Worm (Caenorhabditis elegans) whole organism, young adult: Measurements from ENCODE around the gene K08D12.4.

Experiments
- B0336.3 ChIP-seq: fragments of 200-800 bp; sonication (Bioruptor generic); IDR thresholded peaks from 2 replicates; pipeline ENCODE4 v1.3.6; 2022; ENCODE audit warnings: missing genetic modification characterization, missing compliant biosample characterization
- F10E7.11 ChIP-seq: sonication (generic microtip); optimal IDR thresholded peaks from 2 replicates; lab custom pipeline; 2017; ENCODE audit warnings: mild to moderate bottlenecking, missing genetic modification characterization, moderate library complexity, missing compliant biosample characterization
- F22D6.2 ChIP-seq: sonication (generic microtip); optimal IDR thresholded peaks from 2 replicates; lab custom pipeline; 2016; ENCODE audit warnings: mild to moderate bottlenecking, missing genetic modification characterization, missing compliant biosample characterization
- F23B12.7 ChIP-seq: sonication (generic microtip); optimal IDR thresholded peaks from 2 replicates; lab custom pipeline; 2017; ENCODE audit warnings: missing genetic modification characterization, mild to moderate bottlenecking, missing compliant biosample characterization, antibody characterized with exemption, moderate library complexity; ENCODE audit not compliant: insufficient read depth
- F39B2.1 ChIP-seq: fragments of 200-800 bp; sonication (Bioruptor generic); IDR thresholded peaks from 2 replicates; pipeline ENCODE4 v1.3.6; 2022; ENCODE audit warnings: missing genetic modification reagents, missing genetic modification characterization, missing compliant biosample characterization
- F49E8.2 ChIP-seq: sonication (generic microtip); optimal IDR thresholded peaks from 3 replicates; lab custom pipeline; 2017; ENCODE audit warnings: missing genetic modification characterization, mild to moderate bottlenecking, missing compliant biosample characterization, antibody characterized with exemption, moderate library complexity; ENCODE audit not compliant: insufficient read depth
- F52B5.7 ChIP-seq: sonication (generic microtip); optimal IDR thresholded peaks from 2 replicates; lab custom pipeline; 2016; ENCODE audit warnings: mild to moderate bottlenecking, missing genetic modification characterization, missing compliant biosample characterization
- F55B11.4 ChIP-seq: sonication (generic microtip); optimal IDR thresholded peaks from 2 replicates; lab custom pipeline; 2016; ENCODE audit warnings: missing compliant biosample characterization, missing genetic modification characterization, borderline replicate concordance; ENCODE audit not compliant: insufficient read depth
- bed-1 ChIP-seq: fragments of 200-800 bp; sonication (Bioruptor generic); IDR thresholded peaks from 2 replicates; pipeline ENCODE4 v1.3.6; 2022; ENCODE audit warnings: missing genetic modification reagents, missing genetic modification characterization, missing compliant biosample characterization
- cebp-1 ChIP-seq, 2 experiments: fragments of 200-800 bp in 1 of 2; sonication (Bioruptor generic) in 1 of 2; sonication (generic microtip) in 1 of 2; IDR thresholded peaks in 1 of 2; optimal IDR thresholded peaks in 1 of 2; 2 replicates each; pipeline versions ENCODE4 v1.3.6 to Lab custom; 2017 to 2022; ENCODE audit warnings: missing compliant biosample characterization in 2 of 2, missing genetic modification characterization in 2 of 2, mild to moderate bottlenecking in 1 of 2, missing genetic modification reagents in 1 of 2, moderate library complexity in 1 of 2
- ceh-100 ChIP-seq: fragments of 200-800 bp; sonication (Bioruptor generic); IDR thresholded peaks from 2 replicates; pipeline ENCODE4 v1.3.6; 2022; ENCODE audit warnings: missing genetic modification reagents, missing genetic modification characterization, missing compliant biosample characterization
- ceh-40 ChIP-seq: fragments of 200-800 bp; sonication (Bioruptor generic); IDR thresholded peaks from 2 replicates; pipeline ENCODE4 v1.3.6; 2022; ENCODE audit warnings: missing genetic modification characterization, missing compliant biosample characterization
- ceh-79 ChIP-seq: sonication (generic microtip); optimal IDR thresholded peaks from 2 replicates; lab custom pipeline; 2017; ENCODE audit warnings: mild to moderate bottlenecking, missing genetic modification characterization, missing compliant biosample characterization
- chd-7 ChIP-seq: sonication (generic microtip); optimal IDR thresholded peaks from 2 replicates; lab custom pipeline; 2016; ENCODE audit warnings: mild to moderate bottlenecking, missing genetic modification characterization, moderate library complexity, missing compliant biosample characterization
- dox-1 ChIP-seq: fragments of 200-800 bp; sonication (Bioruptor generic); IDR thresholded peaks from 2 replicates; pipeline ENCODE4 v1.3.6; 2022; ENCODE audit warnings: missing genetic modification reagents, missing genetic modification characterization, missing compliant biosample characterization
- egl-18 ChIP-seq: fragments of 200-800 bp; sonication (Bioruptor generic); IDR thresholded peaks from 2 replicates; pipeline ENCODE4 v1.3.6; 2022; ENCODE audit warnings: missing genetic modification reagents, missing genetic modification characterization, missing compliant biosample characterization
- egl-44 ChIP-seq: fragments of 200-800 bp; sonication (Bioruptor generic); IDR thresholded peaks from 2 replicates; pipeline ENCODE4 v1.3.6; 2022; ENCODE audit warnings: missing genetic modification reagents, missing genetic modification characterization, missing compliant biosample characterization
- him-1 ChIP-seq: sonication (generic microtip); optimal IDR thresholded peaks from 2 replicates; lab custom pipeline; 2016; ENCODE audit warnings: missing genotype, missing genetic modification reagents, missing genetic modification characterization, missing compliant biosample characterization
- hlh-12 ChIP-seq: sonication (generic microtip); optimal IDR thresholded peaks from 2 replicates; lab custom pipeline; 2016; ENCODE audit warnings: missing genetic modification characterization, missing compliant biosample characterization
- hmg-20 ChIP-seq: fragments of 200-800 bp; sonication (Bioruptor generic); IDR thresholded peaks from 2 replicates; pipeline ENCODE4 v1.3.6; 2022; ENCODE audit warnings: missing genetic modification reagents, missing genetic modification characterization, missing compliant biosample characterization
- lin-35 ChIP-seq, 3 experiments: fragments of 150-350 bp in 2 of 3; sonication (generic microtip) in 1 of 3; optimal IDR thresholded peaks; 2 replicates each; lab custom pipeline; 2014 to 2018; ENCODE audit warnings: missing biosample characterization in 3 of 3, missing genetic modification characterization in 3 of 3, missing genetic modification reagents in 3 of 3
- lir-1 ChIP-seq: fragments of 200-800 bp; sonication (Bioruptor generic); conservative IDR thresholded peaks from 2 replicates; pipeline ENCODE4 v1.3.6; 2022; ENCODE audit warnings: missing genetic modification reagents, missing genetic modification characterization, missing compliant biosample characterization
- lsl-1 ChIP-seq: fragments of 200-800 bp; sonication (Bioruptor generic); optimal IDR thresholded peaks from 2 replicates; lab custom pipeline; 2018; ENCODE audit warnings: mild to moderate bottlenecking, missing genetic modification characterization, moderate library complexity, missing compliant biosample characterization
- madf-3 ChIP-seq: fragments of 200-800 bp; sonication (Bioruptor generic); IDR thresholded peaks from 2 replicates; pipeline ENCODE4 v1.3.6; 2022; ENCODE audit warnings: missing genetic modification reagents, missing genetic modification characterization, missing compliant biosample characterization
- madf-6 ChIP-seq: fragments of 200-800 bp; sonication (Bioruptor generic); IDR thresholded peaks from 2 replicates; pipeline ENCODE4 v1.3.6; 2022; ENCODE audit warnings: missing genetic modification reagents, missing genetic modification characterization, missing compliant biosample characterization
- madf-8 ChIP-seq: fragments of 200-800 bp; sonication (Bioruptor generic); conservative IDR thresholded peaks from 2 replicates; pipeline ENCODE4 v1.3.6; 2022; ENCODE audit warnings: missing genetic modification reagents, missing genetic modification characterization, missing compliant biosample characterization
- nfyb-1 ChIP-seq: fragments of 200-800 bp; sonication (Bioruptor generic); IDR thresholded peaks from 2 replicates; pipeline ENCODE4 v1.3.6; 2022; ENCODE audit warnings: missing genetic modification reagents, missing genetic modification characterization, missing compliant biosample characterization
- nhr-120 ChIP-seq: fragments of 200-800 bp; sonication (Bioruptor generic); IDR thresholded peaks from 2 replicates; pipeline ENCODE4 v1.3.6; 2022; ENCODE audit warnings: missing genetic modification characterization, missing compliant biosample characterization
- nhr-27 ChIP-seq: fragments of 200-800 bp; sonication (Bioruptor generic); optimal IDR thresholded peaks from 2 replicates; lab custom pipeline; 2018; ENCODE audit warnings: mild to moderate bottlenecking, missing genetic modification characterization, moderate library complexity, missing compliant biosample characterization
- pha-4 ChIP-seq: fragments of 150-350 bp; sonication (generic microtip); optimal IDR thresholded peaks from 2 replicates; lab custom pipeline; 2014; ENCODE audit warnings: missing biosample characterization, missing genetic modification reagents, missing genetic modification characterization
- rpc-1 ChIP-seq, 2 experiments: fragments of 150-350 bp in 1 of 2; sonication (generic microtip) in 1 of 2; optimal IDR thresholded peaks; 2 replicates each; lab custom pipeline; 2014 to 2018; ENCODE audit warnings: missing biosample characterization in 1 of 2, missing genetic modification characterization in 1 of 2, missing genetic modification reagents in 1 of 2, missing genotype in 1 of 2
- sdz-38 ChIP-seq: sonication (generic microtip); optimal IDR thresholded peaks from 2 replicates; lab custom pipeline; 2016; ENCODE audit warnings: missing genotype, missing genetic modification characterization, missing compliant biosample characterization
- snpc-1.1 ChIP-seq: sonication (generic microtip); optimal IDR thresholded peaks from 2 replicates; lab custom pipeline; 2017; ENCODE audit warnings: missing genetic modification characterization, mild to moderate bottlenecking, missing compliant biosample characterization, antibody characterized with exemption, moderate library complexity, missing genotype, missing genetic modification reagents; ENCODE audit not compliant: insufficient read depth
- snpc-1.3 ChIP-seq: sonication (generic microtip); optimal IDR thresholded peaks from 2 replicates; lab custom pipeline; 2017; ENCODE audit warnings: missing genetic modification characterization, mild to moderate bottlenecking, missing compliant biosample characterization, antibody characterized with exemption, moderate library complexity, missing genotype, missing genetic modification reagents; ENCODE audit not compliant: insufficient read depth
- snpc-4 ChIP-seq, 5 experiments: fragments of 150-350 bp in 1 of 5; sonication (generic microtip) in 4 of 5; optimal IDR thresholded peaks; 2 replicates each; lab custom pipeline; 2014 to 2018; ENCODE audit warnings: missing genetic modification characterization in 5 of 5, missing biosample characterization in 3 of 5, antibody characterized with exemption in 2 of 5, mild to moderate bottlenecking in 2 of 5, missing compliant biosample characterization in 2 of 5, missing genotype in 2 of 5, moderate library complexity in 2 of 5, missing genetic modification reagents in 1 of 5
- somi-1 ChIP-seq: fragments of 200-800 bp; sonication (Bioruptor generic); optimal IDR thresholded peaks from 2 replicates; lab custom pipeline; 2018; ENCODE audit warnings: mild to moderate bottlenecking, missing genetic modification characterization, missing compliant biosample characterization
- tbp1 ChIP-seq: fragments of 200-800 bp; sonication (Bioruptor generic); optimal IDR thresholded peaks from 2 replicates; lab custom pipeline; 2018; ENCODE audit warnings: mild to moderate bottlenecking, missing genetic modification characterization, missing compliant biosample characterization
- tbx-9 ChIP-seq: sonication (generic microtip); optimal IDR thresholded peaks from 2 replicates; lab custom pipeline; 2016; ENCODE audit warnings: borderline replicate concordance, missing genetic modification characterization, inconsistent platforms, missing compliant biosample characterization
- zim-3 ChIP-seq: sonication (generic microtip); optimal IDR thresholded peaks from 2 replicates; lab custom pipeline; 2017; ENCODE audit warnings: mild to moderate bottlenecking, missing genetic modification characterization, moderate library complexity, missing compliant biosample characterization
- ztf-18 ChIP-seq: sonication (generic microtip); optimal IDR thresholded peaks from 2 replicates; lab custom pipeline; 2016; ENCODE audit warnings: missing genotype, mild to moderate bottlenecking, missing genetic modification characterization, missing compliant biosample characterization
- ztf-22 ChIP-seq: fragments of 200-800 bp; sonication (Bioruptor generic); optimal IDR thresholded peaks from 2 replicates; lab custom pipeline; 2018; ENCODE audit warnings: mild to moderate bottlenecking, missing genetic modification characterization, moderate library complexity, missing compliant biosample characterization
- ztf-26 ChIP-seq: sonication (generic microtip); optimal IDR thresholded peaks from 2 replicates; lab custom pipeline; 2017; ENCODE audit warnings: missing genetic modification characterization, missing compliant biosample characterization

The K08D12.4 gene

DNA sequence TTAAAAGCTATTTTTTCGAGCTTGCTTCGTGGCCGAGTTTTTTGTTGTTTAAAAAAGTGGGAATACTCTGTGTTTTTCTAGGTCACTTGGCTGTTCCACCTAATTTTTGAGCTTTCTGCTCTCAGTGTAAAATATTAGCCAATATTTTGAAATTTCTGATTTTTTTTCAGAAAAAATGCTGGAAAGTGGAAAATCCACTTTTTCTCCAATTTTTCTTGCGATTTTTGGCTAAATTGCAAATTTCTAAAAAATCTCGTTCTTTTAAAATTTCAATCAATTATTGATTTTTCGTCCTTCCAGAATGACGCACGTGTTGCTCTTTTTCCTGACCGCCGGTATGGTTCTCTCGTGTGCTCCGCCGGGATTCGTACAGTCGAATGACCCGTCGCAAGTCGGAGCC, at the start of gene K08D12.4:
Gene K08D12.4, plus strand, starts transcription at position 301 of the 400 bp plus-strand sequence.
- TF ChIP-seq F52B5.7 (tag; lab: Kevin White, UChicago): no peak
- no peak for TF ChIP-seq B0336.3 (GFP tag; lab: Robert Waterston, UW)
- no peak for TF ChIP-seq nhr-27
- no peak for TF ChIP-seq madf-8 (GFP tag; lab: Robert Waterston, UW)
- no peak for TF ChIP-seq F55B11.4 (tag; lab: Kevin White, UChicago)

DNA sequence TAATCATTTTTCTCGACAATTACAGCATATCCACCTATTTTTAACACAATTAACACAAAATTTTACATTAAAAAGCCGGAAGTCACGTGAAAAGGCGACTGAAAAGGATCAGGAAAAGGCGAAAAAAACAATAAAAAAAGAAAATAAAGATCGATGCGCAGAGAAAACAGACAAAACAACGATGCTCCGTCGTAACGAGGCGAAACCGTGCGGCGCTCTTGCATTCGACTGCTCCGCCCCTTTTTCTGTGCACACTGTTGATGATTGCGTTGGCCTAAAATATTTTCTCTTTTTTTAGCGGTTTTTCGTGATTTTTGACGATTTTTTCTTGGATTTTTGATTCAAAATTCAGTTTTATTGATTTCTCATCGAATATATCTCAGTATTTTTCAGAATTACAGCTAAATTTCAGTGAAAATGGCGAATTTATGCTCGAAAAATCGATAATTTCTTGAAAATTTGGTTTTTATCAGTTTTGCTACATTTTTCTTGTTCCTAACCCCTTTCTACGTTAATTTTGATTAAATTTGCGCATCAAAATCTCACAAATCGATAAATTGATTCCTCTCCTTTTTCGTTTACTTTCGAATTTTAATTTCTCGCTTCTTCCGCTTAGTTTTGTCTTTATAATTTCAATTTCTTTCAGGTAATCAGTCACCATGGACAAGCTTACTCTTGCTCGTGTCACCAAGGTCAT, 47.9 kb upstream of the K08D12.4 start, which contains the start of gene rps-28:
Gene rps-28, plus strand, starts transcription at position 647 of the 697 bp plus-strand sequence.
- TF ChIP-seq F49E8.2 (tag; lab: Kevin White, UChicago) (peak; percentile 97), zim-3 (no peak), nfyb-1 (GFP tag; lab: Robert Waterston, UW) (peak; percentile 95), F23B12.7 (tag; lab: Kevin White, UChicago) (peak; percentile 97), nhr-120 (GFP tag; lab: Robert Waterston, UW) (no peak), snpc-1.3 (tag; lab: Kevin White, UChicago) (peak; percentile 84), ztf-26 (tag; lab: Kevin White, UChicago) (peak; percentile 92), B0336.3 (GFP tag; lab: Robert Waterston, UW) (peak; percentile 92), egl-44 (GFP tag; lab: Robert Waterston, UW) (peak; percentile 65; the same call in 1 of the 2 replicates), ztf-18 (tag; lab: Kevin White, UChicago) (peak; percentile 81), lsl-1 (peak; percentile 86), ztf-22 (GFP tag; lab: Kevin White, UChicago) (peak; percentile 69), bed-1 (GFP tag; lab: Robert Waterston, UW) (no peak), egl-18 (no peak), snpc-4 (GFP tag; optimal IDR thresholded peaks at IDR 0.05; lab: Kevin White, UChicago) (peak; percentile 67), snpc-4 (tag; optimal IDR thresholded peaks at IDR 0.05; lab: Kevin White, UChicago) (peak; percentile 80 to 86 (median 82)), chd-7 (tag; lab: Kevin White, UChicago) (peak; percentile 76), madf-3 (GFP tag; lab: Robert Waterston, UW) (peak; percentile 93), F39B2.1 (GFP tag; lab: Robert Waterston, UW) (no peak), pha-4 (tag; lab: Kevin White, UChicago) (peak; percentile 93), ceh-79 (tag; lab: Kevin White, UChicago) (no peak), madf-6 (GFP tag; lab: Robert Waterston, UW) (peak; percentile 91), F10E7.11 (no peak), lin-35 (GFP tag; optimal IDR thresholded peaks at IDR 0.05; lab: Kevin White, UChicago) (peak in 2 of 3 experiments; percentile 77 to 91), ceh-40 (GFP tag; lab: Robert Waterston, UW) (no peak), dox-1 (peak; percentile 98), F22D6.2 (tag; lab: Kevin White, UChicago) (peak; percentile 57), tbx-9 (tag; lab: Kevin White, UChicago) (no peak), hlh-12 (tag; lab: Kevin White, UChicago) (no peak), lir-1 (GFP tag; lab: Robert Waterston, UW) (peak; percentile 88), ceh-100 (GFP tag; lab: Robert Waterston, UW) (peak; percentile 94), nhr-27 (no peak), rpc-1 (optimal IDR thresholded peaks at IDR 0.05; lab: Kevin White, UChicago) (peak; percentile 49), rpc-1 (tag; optimal IDR thresholded peaks at IDR 0.05; lab: Kevin White, UChicago) (no peak), tbp1 (GFP tag; lab: Kevin White, UChicago) (peak; percentile 77), him-1 (tag; lab: Kevin White, UChicago) (peak; percentile 23), somi-1 (GFP tag; lab: Kevin White, UChicago) (peak; percentile 91), hmg-20 (GFP tag; lab: Robert Waterston, UW) (peak; percentile 71; the same call in 1 of the 2 replicates), cebp-1 (GFP tag; IDR thresholded peaks at IDR 0.05; lab: Robert Waterston, UW) (peak; percentile 56; the same call in 1 of the 2 replicates), cebp-1 (tag; optimal IDR thresholded peaks at IDR 0.05; lab: Kevin White, UChicago) (peak; percentile 91), sdz-38 (tag; lab: Kevin White, UChicago) (no peak), madf-8 (GFP tag; lab: Robert Waterston, UW) (peak; percentile 44), snpc-1.1 (peak; percentile 55)
